Worm (Caenorhabditis elegans): ENCODE results near the gene nas-22.

ce11 chrV:11454917-11455316 lies 19.6 kb upstream of the nas-22 start:
- no peak for TF ChIP-seq hsf-1 (GFP tag; IDR thresholded peaks at IDR 0.05)
- TF ChIP-seq B0035.1 (tag; optimal IDR thresholded peaks at IDR 0.05), result no peak
- TF ChIP-seq xnd-1 (tag; optimal IDR thresholded peaks at IDR 0.05), result no peak
- no peak for TF ChIP-seq him-1 (tag; optimal IDR thresholded peaks at IDR 0.05)
- no peak for TF ChIP-seq atf-7 (tag; optimal IDR thresholded peaks at IDR 0.05)
- no peak for TF ChIP-seq B0261.1 (tag; optimal IDR thresholded peaks at IDR 0.05)
- TF ChIP-seq attf-6 (GFP tag; IDR thresholded peaks at IDR 0.05), result no peak
- TF ChIP-seq ztf-18 (tag; optimal IDR thresholded peaks at IDR 0.05), result no peak
- TF ChIP-seq ama-1 (optimal IDR thresholded peaks at IDR 0.05), result no peak
- TF ChIP-seq ama-1 (GFP tag; optimal IDR thresholded peaks at IDR 0.05), result no peak
- no peak for TF ChIP-seq madf-8 (GFP tag; conservative IDR thresholded peaks at IDR 0.05)
- TF ChIP-seq ceh-100 (GFP tag; IDR thresholded peaks at IDR 0.05), result no peak
- TF ChIP-seq nfya-1 (tag; optimal IDR thresholded peaks at IDR 0.05; ENCODE audit: borderline replicate concordance, insufficient read depth), result no peak
- no peak for TF ChIP-seq sea-2 (GFP tag; IDR thresholded peaks at IDR 0.05)
- no peak for TF ChIP-seq lin-40 (tag; optimal IDR thresholded peaks at IDR 0.05)
